Worm (Caenorhabditis elegans) whole organism, L1 larva: ENCODE measurements around the gene R05G9R.1.

Experiments used
- Y116A8C.19 ChIP-seq: sonication (generic microtip); optimal IDR thresholded peaks from 2 replicates; lab custom pipeline; 2016; ENCODE audit warnings: missing compliant biosample characterization, missing genetic modification characterization, borderline replicate concordance
- alr-1 ChIP-seq: fragments of 200-800 bp; sonication (Bioruptor generic); optimal IDR thresholded peaks from 2 replicates; lab custom pipeline; 2018; ENCODE audit warnings: borderline replicate concordance, mild to moderate bottlenecking, missing genetic modification characterization, missing compliant biosample characterization
- aly-2 ChIP-seq: fragments of 150-350 bp; optimal IDR thresholded peaks from 2 replicates; lab custom pipeline; 2014; ENCODE audit warnings: missing biosample characterization, missing genetic modification characterization
- ceh-82 ChIP-seq, 3 experiments: fragments of 150-350 bp in 1 of 3; sonication (generic microtip) in 2 of 3; optimal IDR thresholded peaks; 2 replicates each; lab custom pipeline; 2014 to 2017; ENCODE audit warnings: missing biosample characterization in 3 of 3, missing genetic modification characterization in 3 of 3
- dpl-1 ChIP-seq, 3 experiments: fragments of 150-350 bp in 2 of 3; sonication (generic microtip) in 1 of 3; optimal IDR thresholded peaks; 2 replicates each; lab custom pipeline; 2014 to 2017; ENCODE audit warnings: missing biosample characterization in 3 of 3, missing genetic modification characterization in 3 of 3, missing genetic modification reagents in 3 of 3
- elt-2 ChIP-seq: sonication (generic microtip); optimal IDR thresholded peaks from 2 replicates; lab custom pipeline; 2016; ENCODE audit warnings: missing genetic modification characterization, mild to moderate bottlenecking, inconsistent platforms, missing compliant biosample characterization, missing genetic modification reagents
- elt-3 ChIP-seq, 6 experiments: fragments of 150-350 bp in 1 of 6; sonication (generic microtip); optimal IDR thresholded peaks; 2 replicates each; lab custom pipeline; 2017 to 2018; ENCODE audit warnings: missing biosample characterization in 6 of 6, missing genetic modification characterization in 6 of 6, inconsistent platforms in 1 of 6
- ets-5 ChIP-seq: fragments of 200-800 bp; sonication (Bioruptor generic); IDR thresholded peaks from 2 replicates; pipeline ENCODE4 v1.3.6; 2022; ENCODE audit warnings: missing genetic modification characterization, missing compliant biosample characterization
- fkh-4 ChIP-seq: sonication (generic microtip); optimal IDR thresholded peaks from 2 replicates; lab custom pipeline; 2016; ENCODE audit warnings: missing compliant biosample characterization, missing genetic modification characterization, borderline replicate concordance
- irx-1 ChIP-seq: sonication (generic microtip); optimal IDR thresholded peaks from 2 replicates; lab custom pipeline; 2016; ENCODE audit warnings: missing genetic modification characterization, missing compliant biosample characterization
- mep-1 ChIP-seq: fragments of 150-350 bp; optimal IDR thresholded peaks from 2 replicates; lab custom pipeline; 2014; ENCODE audit warnings: missing biosample characterization, missing genetic modification characterization
- nhr-237 ChIP-seq: fragments of 150-350 bp; optimal IDR thresholded peaks from 2 replicates; lab custom pipeline; 2014; ENCODE audit warnings: missing biosample characterization, missing genetic modification characterization
- nhr-47 ChIP-seq: sonication (generic microtip); optimal IDR thresholded peaks from 2 replicates; lab custom pipeline; 2016; ENCODE audit warnings: mild to moderate bottlenecking, missing genetic modification characterization, moderate library complexity, missing compliant biosample characterization
- nhr-84 ChIP-seq: sonication (generic microtip); optimal IDR thresholded peaks from 2 replicates; lab custom pipeline; 2017; ENCODE audit warnings: missing biosample characterization, missing genetic modification characterization
- sox-4 ChIP-seq: sonication (generic microtip); optimal IDR thresholded peaks from 2 replicates; lab custom pipeline; 2016; ENCODE audit warnings: missing genetic modification characterization, missing compliant biosample characterization
- zip-4 ChIP-seq: fragments of 200-800 bp; sonication (Bioruptor generic); optimal IDR thresholded peaks from 2 replicates; lab custom pipeline; 2018; ENCODE audit warnings: mild to moderate bottlenecking, missing genetic modification characterization, moderate library complexity, missing compliant biosample characterization
- ztf-11 ChIP-seq, 2 experiments: sonication (generic microtip); optimal IDR thresholded peaks; 2 replicates each; lab custom pipeline; 2016 to 2017; ENCODE audit warnings: missing genetic modification characterization in 2 of 2, missing biosample characterization in 1 of 2, missing compliant biosample characterization in 1 of 2

The R05G9R.1 gene

DNA sequence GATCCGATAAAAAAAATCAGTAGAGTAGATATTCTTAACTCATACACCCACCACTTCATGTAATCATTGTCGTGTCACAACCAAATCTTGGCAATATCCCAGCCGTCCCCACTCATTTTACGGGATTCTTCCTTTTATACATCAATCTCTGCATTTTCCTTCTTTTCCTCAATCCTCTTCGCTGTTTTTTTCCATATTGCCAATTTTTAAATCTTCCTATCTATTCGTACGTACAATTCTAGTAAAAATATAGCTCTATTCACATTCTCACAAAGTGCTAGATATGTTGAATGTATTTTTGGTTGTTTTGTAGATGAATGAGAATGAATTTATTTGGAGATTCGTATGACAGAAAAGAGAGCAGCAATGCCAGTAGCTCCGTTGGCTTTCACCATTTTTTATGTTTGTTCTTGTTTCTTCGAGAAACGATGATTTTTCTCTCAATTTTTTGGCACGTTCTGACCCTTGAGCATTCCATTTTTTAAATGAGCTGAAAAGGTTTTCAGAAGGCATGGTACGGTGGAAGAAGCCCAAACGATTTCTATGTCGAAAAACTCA is 38.6 kb downstream of the R05G9R.1 start, which contains the start of gene T28D9.16:
Gene T28D9.16 (plus strand): TSS at position 508 of the 558 bp plus-strand sequence.
- no peak for TF ChIP-seq irx-1 (tag; lab: Kevin White, UChicago)
- no peak for TF ChIP-seq elt-3 (tag; optimal IDR thresholded peaks at IDR 0.05; lab: Kevin White, UChicago)
- TF ChIP-seq aly-2: no peak
- no peak for TF ChIP-seq fkh-4 (tag; lab: Kevin White, UChicago)
- no peak for TF ChIP-seq nhr-237 (tag; lab: Kevin White, UChicago)
- TF ChIP-seq nhr-84 (tag; lab: Kevin White, UChicago): no peak
- TF ChIP-seq alr-1 (tag; lab: Kevin White, UChicago): no peak
- TF ChIP-seq ztf-11 (tag; optimal IDR thresholded peaks at IDR 0.05; lab: Kevin White, UChicago): no peak
- TF ChIP-seq, all 84 proteins: peak for 0

DNA sequence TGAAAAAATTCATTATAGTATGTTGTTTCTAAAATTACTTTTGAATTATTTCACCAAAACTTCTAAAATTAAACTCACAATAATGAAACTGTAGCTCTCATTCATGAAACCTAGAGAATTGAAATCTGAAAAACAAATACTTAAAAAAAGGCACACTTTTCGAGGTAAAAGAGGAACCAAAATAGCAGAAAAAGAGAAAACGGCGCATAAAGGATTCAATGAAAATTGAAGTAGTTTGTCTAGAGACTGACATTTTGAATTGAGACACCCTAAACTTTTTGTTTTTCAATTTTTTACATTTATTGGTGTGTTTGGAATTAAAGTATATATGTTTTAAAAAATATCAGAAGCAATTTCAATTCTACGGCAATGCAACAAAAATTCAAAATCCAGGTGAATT is 42.8 kb downstream of the R05G9R.1 start, which contains the start of gene dgk-5:
Gene dgk-5 (minus strand): TSS at position 101 of the 400 bp plus-strand sequence.
- TF ChIP-seq ceh-82 (tag; optimal IDR thresholded peaks at IDR 0.05; lab: Kevin White, UChicago): no peak
- TF ChIP-seq fkh-4 (tag; lab: Kevin White, UChicago): no peak
- no peak for TF ChIP-seq alr-1 (tag; lab: Kevin White, UChicago)
- no peak for TF ChIP-seq Y116A8C.19 (tag; lab: Kevin White, UChicago)
- no peak for TF ChIP-seq zip-4 (GFP tag; lab: Kevin White, UChicago)
- TF ChIP-seq mep-1 (tag; lab: Kevin White, UChicago): no peak
- no peak for TF ChIP-seq sox-4
- no peak for TF ChIP-seq dpl-1 (GFP tag; optimal IDR thresholded peaks at IDR 0.05; lab: Kevin White, UChicago)
- TF ChIP-seq ets-5: no peak

DNA sequence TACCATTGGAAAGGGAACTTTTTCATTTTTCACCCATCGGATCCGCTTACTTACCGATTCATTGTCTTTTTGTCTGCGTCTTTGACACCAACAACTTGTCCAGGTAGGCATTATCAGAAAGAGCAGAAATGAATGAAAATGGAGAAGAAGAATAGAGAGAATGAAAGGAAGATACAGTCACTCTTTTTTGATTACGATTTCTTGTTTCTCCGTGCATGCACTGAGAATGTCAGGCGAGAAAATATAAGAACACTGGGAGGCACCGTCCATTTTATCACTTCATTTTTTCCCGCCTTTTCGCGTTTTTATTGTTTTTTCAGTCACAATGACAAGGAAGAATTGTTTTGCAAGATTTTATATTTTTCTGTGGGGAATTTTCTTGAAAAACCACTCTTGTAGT is 44.5 kb downstream of the R05G9R.1 start:
- TF ChIP-seq nhr-47 (no peak), elt-2 (tag; lab: Kevin White, UChicago) (peak; percentile 43)
- TF ChIP-seq, all 84 proteins: peak for 1
